Worm (Caenorhabditis elegans) whole organism, midembryonic: Measurements from ENCODE around the gene sdz-15.

Experiments
- T22C8.4 ChIP-seq: fragments of 200-800 bp; sonication (Bioruptor generic); IDR thresholded peaks from 2 replicates; pipeline ENCODE4 v1.3.6; 2022; ENCODE audit warnings: missing genetic modification characterization, missing compliant biosample characterization
- cog-1 ChIP-seq: sonication (generic microtip); optimal IDR thresholded peaks from 2 replicates; lab custom pipeline; 2016; ENCODE audit warnings: missing genetic modification characterization, missing compliant biosample characterization
- flt-1 ChIP-seq: fragments of 200-800 bp; sonication (Bioruptor generic); IDR thresholded peaks from 2 replicates; pipeline ENCODE4 v1.3.6; 2022; ENCODE audit warnings: missing genetic modification characterization, missing compliant biosample characterization
- klf-2 ChIP-seq: fragments of 200-800 bp; sonication (Bioruptor generic); conservative IDR thresholded peaks from 2 replicates; pipeline ENCODE4 v1.3.6; 2022; ENCODE audit warnings: missing genetic modification reagents, missing genetic modification characterization, missing compliant biosample characterization
- med-1 ChIP-seq: sonication (generic microtip); optimal IDR thresholded peaks from 2 replicates; lab custom pipeline; 2017; ENCODE audit warnings: missing genetic modification characterization, mild to moderate bottlenecking, missing compliant biosample characterization, antibody characterized with exemption, missing genetic modification reagents; ENCODE audit not compliant: insufficient read depth
- ref-1 ChIP-seq: fragments of 200-800 bp; sonication (Bioruptor generic); conservative IDR thresholded peaks from 2 replicates; pipeline ENCODE4 v1.3.6; 2022; ENCODE audit warnings: missing genetic modification reagents, missing genetic modification characterization, missing compliant biosample characterization
- tab-1 ChIP-seq: fragments of 200-800 bp; sonication (Bioruptor generic); IDR thresholded peaks from 2 replicates; pipeline ENCODE4 v1.3.6; 2022; ENCODE audit warnings: missing genetic modification characterization, missing compliant biosample characterization
- ztf-23 ChIP-seq: fragments of 200-800 bp; sonication (Bioruptor generic); IDR thresholded peaks from 2 replicates; pipeline ENCODE4 v1.3.6; 2022; ENCODE audit warnings: missing genetic modification reagents, missing genetic modification characterization, missing compliant biosample characterization
- ztf-29 ChIP-seq: fragments of 200-800 bp; sonication (Bioruptor generic); IDR thresholded peaks from 2 replicates; pipeline ENCODE4 v1.3.6; 2022; ENCODE audit warnings: missing genetic modification reagents, missing genetic modification characterization, missing compliant biosample characterization

Gene sdz-15

ce11 chrIII:6498176-6498575, at the start of gene sdz-15:
Gene sdz-15 (plus strand): TSS chrIII:6498476.
- no peak for TF ChIP-seq med-1 (GFP tag; lab: Kevin White, UChicago)
- TF ChIP-seq ref-1 (GFP tag; lab: Robert Waterston, UW) = no peak
- TF ChIP-seq tab-1 (GFP tag; lab: Robert Waterston, UW) = no peak
- TF ChIP-seq T22C8.4 = no peak
- TF ChIP-seq ztf-29 (GFP tag; lab: Robert Waterston, UW) = no peak
- TF ChIP-seq klf-2 = no peak
- no peak for TF ChIP-seq ztf-23 (GFP tag; lab: Robert Waterston, UW)
- no peak for TF ChIP-seq flt-1 (GFP tag; lab: Robert Waterston, UW)
- TF ChIP-seq cog-1 = no peak

ce11 chrIII:6449854-6450253, 48.4 kb upstream of the sdz-15 start:
- TF ChIP-seq ztf-29 (GFP tag; lab: Robert Waterston, UW) (no peak), med-1 (GFP tag; lab: Kevin White, UChicago) (no peak), klf-2 (no peak), cog-1 (no peak), ref-1 (GFP tag; lab: Robert Waterston, UW) (no peak), ztf-23 (GFP tag; lab: Robert Waterston, UW) (no peak), tab-1 (GFP tag; lab: Robert Waterston, UW) (no peak), flt-1 (GFP tag; lab: Robert Waterston, UW) (no peak)

- TF ChIP-seq med-1 (GFP tag; lab: Kevin White, UChicago) (no peak), ztf-29 (GFP tag; lab: Robert Waterston, UW) (no peak), flt-1 (GFP tag; lab: Robert Waterston, UW) (no peak), cog-1 (no peak), T22C8.4 (no peak), ref-1 (GFP tag; lab: Robert Waterston, UW) (no peak), klf-2 (no peak)
Measured at ce11 chrIII:6450596-6450995, 47.7 kb upstream of the sdz-15 start, which contains the start of gene T26A5.6. Gene T26A5.6 (minus strand): TSS chrIII:6450696.

ce11 chrIII:6452278-6452677, 46.0 kb upstream of the sdz-15 start, which contains the start of gene set-1:
Gene set-1 (minus strand): TSS chrIII:6452378.
- TF ChIP-seq flt-1 (GFP tag; lab: Robert Waterston, UW) (no peak), ztf-23 (GFP tag; lab: Robert Waterston, UW) (no peak), med-1 (GFP tag; lab: Kevin White, UChicago) (no peak), klf-2 (no peak), ztf-29 (GFP tag; lab: Robert Waterston, UW) (no peak), T22C8.4 (no peak), cog-1 (no peak), tab-1 (GFP tag; lab: Robert Waterston, UW) (no peak), ref-1 (GFP tag; lab: Robert Waterston, UW) (no peak)

- TF ChIP-seq ref-1 (GFP tag; lab: Robert Waterston, UW) (no peak), klf-2 (no peak), flt-1 (GFP tag; lab: Robert Waterston, UW) (no peak)
Measured at ce11 chrIII:6452683-6453082, 45.6 kb upstream of the sdz-15 start.

ce11 chrIII:6453665-6454064, 44.6 kb upstream of the sdz-15 start:
- TF ChIP-seq med-1 (GFP tag; lab: Kevin White, UChicago) (peak; percentile 35), ztf-29 (GFP tag; lab: Robert Waterston, UW) (peak; percentile 74), tab-1 (GFP tag; lab: Robert Waterston, UW) (peak; percentile 62; the same call in 1 of the 2 replicates), ztf-23 (GFP tag; lab: Robert Waterston, UW) (peak; percentile 85), flt-1 (GFP tag; lab: Robert Waterston, UW) (peak; percentile 74), cog-1 (peak; percentile 74), klf-2 (no peak), ref-1 (GFP tag; lab: Robert Waterston, UW) (0 out of 2 replicates have a peak, but pooled peaks have one; percentile 34), T22C8.4 (0 out of 2 replicates have a peak, but pooled peaks have one; percentile 36)

- TF ChIP-seq ztf-23 (GFP tag; lab: Robert Waterston, UW) (no peak), T22C8.4 (no peak), ref-1 (GFP tag; lab: Robert Waterston, UW) (no peak), tab-1 (GFP tag; lab: Robert Waterston, UW) (no peak), flt-1 (GFP tag; lab: Robert Waterston, UW) (no peak), cog-1 (no peak), med-1 (GFP tag; lab: Kevin White, UChicago) (no peak), ztf-29 (GFP tag; lab: Robert Waterston, UW) (no peak), klf-2 (no peak)
Measured at ce11 chrIII:6454183-6454582, 44.1 kb upstream of the sdz-15 start, which contains the start of gene jhdm-1. Gene jhdm-1 (plus strand): TSS chrIII:6454483.

ce11 chrIII:6459820-6460219, 38.5 kb upstream of the sdz-15 start, which contains the start of gene algn-1:
Gene algn-1 (plus strand): TSS chrIII:6460120.
- TF ChIP-seq ztf-23 (GFP tag; lab: Robert Waterston, UW) (no peak), ref-1 (GFP tag; lab: Robert Waterston, UW) (no peak), med-1 (GFP tag; lab: Kevin White, UChicago) (no peak), flt-1 (GFP tag; lab: Robert Waterston, UW) (no peak), cog-1 (no peak)

ce11 chrIII:6462610-6463009, 35.7 kb upstream of the sdz-15 start, which contains the start of gene T26A5.8:
Gene T26A5.8 (minus strand): TSS chrIII:6462856.
- no peak for TF ChIP-seq ztf-29 (GFP tag; lab: Robert Waterston, UW)
- no peak for TF ChIP-seq tab-1 (GFP tag; lab: Robert Waterston, UW)
- no peak for TF ChIP-seq flt-1 (GFP tag; lab: Robert Waterston, UW)
- TF ChIP-seq cog-1 = no peak
- TF ChIP-seq med-1 (GFP tag; lab: Kevin White, UChicago) = no peak
- no peak for TF ChIP-seq klf-2
- no peak for TF ChIP-seq ref-1 (GFP tag; lab: Robert Waterston, UW)
- TF ChIP-seq T22C8.4 = no peak
- no peak for TF ChIP-seq ztf-23 (GFP tag; lab: Robert Waterston, UW)

- no peak for TF ChIP-seq T22C8.4
- TF ChIP-seq klf-2 = no peak
- TF ChIP-seq med-1 (GFP tag; lab: Kevin White, UChicago) = no peak
- no peak for TF ChIP-seq cog-1
- no peak for TF ChIP-seq flt-1 (GFP tag; lab: Robert Waterston, UW)
Measured at ce11 chrIII:6463679-6464078, 34.6 kb upstream of the sdz-15 start, which contains the start of gene dlc-1. Gene dlc-1 (minus strand): TSS chrIII:6463779.
